Worm (Caenorhabditis elegans) whole organism, late embryonic: ENCODE results near the gene Y73F8A.14.

Experiments used
- F13H6.1 ChIP-seq: sonication (generic microtip); optimal IDR thresholded peaks from 2 replicates; lab custom pipeline; 2016; ENCODE audit warnings: missing genetic modification characterization, missing compliant biosample characterization
- ama-1 ChIP-seq: fragments of 150-350 bp; optimal IDR thresholded peaks from 2 replicates; lab custom pipeline; 2014
- ceh-19 ChIP-seq: fragments of 200-800 bp; sonication (Bioruptor generic); optimal IDR thresholded peaks from 2 replicates; lab custom pipeline; 2018; ENCODE audit warnings: mild to moderate bottlenecking, missing genetic modification characterization, missing compliant biosample characterization
- ceh-48 ChIP-seq: sonication (generic microtip); optimal IDR thresholded peaks from 2 replicates; lab custom pipeline; 2016; ENCODE audit warnings: missing genetic modification characterization, inconsistent platforms, missing compliant biosample characterization
- eyg-1 ChIP-seq: sonication (generic microtip); optimal IDR thresholded peaks from 2 replicates; lab custom pipeline; 2016; ENCODE audit warnings: missing genotype, missing genetic modification characterization, missing compliant biosample characterization
- fkh-10 ChIP-seq: fragments of 150-350 bp; optimal IDR thresholded peaks from 2 replicates; lab custom pipeline; 2014; ENCODE audit warnings: missing biosample characterization, missing genetic modification reagents, missing genetic modification characterization
- gmeb-2 ChIP-seq: sonication (generic microtip); optimal IDR thresholded peaks from 2 replicates; lab custom pipeline; 2016; ENCODE audit warnings: missing genetic modification characterization, inconsistent platforms, missing compliant biosample characterization
- nfya-1 ChIP-seq: sonication (generic microtip); optimal IDR thresholded peaks from 2 replicates; lab custom pipeline; 2017; ENCODE audit warnings: missing genetic modification characterization, mild to moderate bottlenecking, missing compliant biosample characterization, antibody characterized with exemption, moderate library complexity
- nhr-11 ChIP-seq: fragments of 150-350 bp; optimal IDR thresholded peaks from 2 replicates; lab custom pipeline; 2014; ENCODE audit warnings: missing biosample characterization, missing genetic modification characterization
- npax-4 ChIP-seq: sonication (generic microtip); optimal IDR thresholded peaks from 2 replicates; lab custom pipeline; 2016; ENCODE audit warnings: missing genetic modification characterization, missing compliant biosample characterization
- pha-4 ChIP-seq: fragments of 150-350 bp; optimal IDR thresholded peaks from 2 replicates; lab custom pipeline; 2018; ENCODE audit warnings: missing biosample characterization, missing genetic modification reagents, missing genetic modification characterization
- sdc-2 ChIP-seq: sonication (generic microtip); optimal IDR thresholded peaks from 2 replicates; lab custom pipeline; 2016; ENCODE audit warnings: missing genotype, missing genetic modification characterization, missing compliant biosample characterization

DNA sequence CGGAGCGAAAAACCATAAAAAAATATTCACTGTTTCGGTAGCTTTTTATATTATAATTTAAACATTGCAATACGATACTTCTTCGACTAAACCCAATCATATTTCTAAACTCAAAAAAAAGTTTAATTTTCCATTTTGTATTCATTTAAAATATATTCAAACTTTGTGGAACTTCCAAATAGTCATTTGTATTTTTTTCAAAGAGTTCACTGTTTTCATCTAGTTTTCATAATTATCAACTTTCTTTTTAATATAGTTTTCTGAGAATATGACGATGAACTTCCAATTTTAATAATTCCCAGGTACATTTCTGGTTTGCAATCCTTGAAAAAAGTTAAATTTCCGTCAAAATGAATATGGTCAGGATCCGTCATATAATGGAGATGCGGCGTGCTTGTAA, 42.4 kb upstream of the Y73F8A.14 start, which contains the start of gene cpna-4:
- TF ChIP-seq F13H6.1 (tag; lab: Kevin White, UChicago) (no peak), gmeb-2 (no peak), ceh-19 (no peak), ama-1 (lab: Kevin White, UChicago) (no peak), eyg-1 (tag; lab: Kevin White, UChicago) (no peak), nfya-1 (tag; lab: Kevin White, UChicago) (no peak), npax-4 (tag; lab: Kevin White, UChicago) (no peak), ceh-48 (no peak), pha-4 (tag; lab: Kevin White, UChicago) (no peak), sdc-2 (tag; lab: Kevin White, UChicago) (no peak), fkh-10 (GFP tag; lab: Kevin White, UChicago) (no peak), nhr-11 (tag; lab: Kevin White, UChicago) (no peak)
